Fruit fly (Drosophila melanogaster): Measurements from ENCODE around the gene gudu.

The gudu gene

DNA sequence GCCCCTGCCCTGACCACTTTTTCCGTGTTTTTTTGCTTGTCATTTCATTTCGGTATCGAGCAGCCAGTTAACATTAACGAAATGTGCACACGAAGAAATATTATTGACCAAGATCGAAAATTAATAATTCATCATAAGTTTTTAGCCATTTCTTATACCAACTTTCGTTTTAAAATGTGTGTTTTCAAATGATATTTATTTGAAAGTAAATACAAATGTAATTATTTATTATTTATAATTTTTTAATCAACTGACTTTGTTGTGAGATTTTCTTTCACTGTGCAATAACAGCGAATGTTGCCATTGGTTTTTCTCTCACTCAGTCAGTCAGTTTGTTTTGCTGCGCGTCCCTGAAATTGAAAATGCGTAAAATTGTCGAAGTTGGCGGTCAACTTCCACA, 7.5 kb downstream of the gudu start (continued):
- peak; percentile 13 for TF ChIP-seq CG31627 (GFP tag; optimal IDR thresholded peaks at IDR 0.05)
- TF ChIP-seq Sox102F (GFP tag; optimal IDR thresholded peaks at IDR 0.05): peak; percentile 20
- peak; percentile 6 for TF ChIP-seq Ets96B (tag; optimal IDR thresholded peaks at IDR 0.05)
- TF ChIP-seq fd85E (GFP tag; optimal IDR thresholded peaks at IDR 0.05): no peak
- TF ChIP-seq Eip78C (GFP tag): peak; percentile 84
- TF ChIP-seq Eip93F (GFP tag; optimal IDR thresholded peaks at IDR 0.05): no peak
- TF ChIP-seq CG3032 (tag; optimal IDR thresholded peaks at IDR 0.05): peak; percentile 36
- no peak for TF ChIP-seq dac (GFP tag; optimal IDR thresholded peaks at IDR 0.05)
- TF ChIP-seq CG34406 (GFP tag; optimal IDR thresholded peaks at IDR 0.05): peak; percentile 54
- peak; percentile 22; the same call in 1 of the 3 replicates for TF ChIP-seq eg (GFP tag; IDR thresholded peaks at IDR 0.05)
- no peak for TF ChIP-seq Sox14 (GFP tag; optimal IDR thresholded peaks at IDR 0.05)
- no peak for TF ChIP-seq CG11902 (GFP tag; optimal IDR thresholded peaks at IDR 0.05)
- TF ChIP-seq fd59A (GFP tag; optimal IDR thresholded peaks at IDR 0.05): no peak
- TF ChIP-seq CG10631 (GFP tag; optimal IDR thresholded peaks at IDR 0.05): no peak
- peak; percentile 38 for TF ChIP-seq esn (GFP tag; optimal IDR thresholded peaks at IDR 0.05)
- TF ChIP-seq CG8632 (GFP tag; optimal IDR thresholded peaks at IDR 0.05): peak; percentile 53
- no peak for TF ChIP-seq CG6163 (GFP tag; IDR thresholded peaks at IDR 0.05)
- no peak for TF ChIP-seq CG11294 (GFP tag; IDR thresholded peaks at IDR 0.05)
- TF ChIP-seq CG6276 (GFP tag; optimal IDR thresholded peaks at IDR 0.05): no peak
- TF ChIP-seq Met (GFP tag; optimal IDR thresholded peaks at IDR 0.05): peak; percentile 20
- TF ChIP-seq pdm3 (GFP tag; optimal IDR thresholded peaks at IDR 0.05): peak; percentile 21
- peak; percentile 42 for TF ChIP-seq Hr4 (GFP tag; optimal IDR thresholded peaks at IDR 0.05)
- peak; percentile 54; the same call in 2 of the 3 replicates for TF ChIP-seq CG8119 (GFP tag; IDR thresholded peaks at IDR 0.05)
- no peak for TF ChIP-seq fkh (GFP tag; optimal IDR thresholded peaks at IDR 0.05)
- no peak for TF ChIP-seq CG16779 (tag; optimal IDR thresholded peaks at IDR 0.05)
- no peak for TF ChIP-seq Lpt (GFP tag; optimal IDR thresholded peaks at IDR 0.05)
- peak; percentile 6 for TF ChIP-seq topi (GFP tag; optimal IDR thresholded peaks at IDR 0.05)
- TF ChIP-seq CG4318 (GFP tag; optimal IDR thresholded peaks at IDR 0.05): no peak
- no peak for TF ChIP-seq salr (GFP tag; optimal IDR thresholded peaks at IDR 0.05)
- peak; percentile 45 for TF ChIP-seq acj6 (GFP tag; optimal IDR thresholded peaks at IDR 0.05)
- no peak for TF ChIP-seq Eip75B (GFP tag; optimal IDR thresholded peaks at IDR 0.05)
- peak; percentile 26 for TF ChIP-seq cyc (GFP tag; optimal IDR thresholded peaks at IDR 0.05)

DNA sequence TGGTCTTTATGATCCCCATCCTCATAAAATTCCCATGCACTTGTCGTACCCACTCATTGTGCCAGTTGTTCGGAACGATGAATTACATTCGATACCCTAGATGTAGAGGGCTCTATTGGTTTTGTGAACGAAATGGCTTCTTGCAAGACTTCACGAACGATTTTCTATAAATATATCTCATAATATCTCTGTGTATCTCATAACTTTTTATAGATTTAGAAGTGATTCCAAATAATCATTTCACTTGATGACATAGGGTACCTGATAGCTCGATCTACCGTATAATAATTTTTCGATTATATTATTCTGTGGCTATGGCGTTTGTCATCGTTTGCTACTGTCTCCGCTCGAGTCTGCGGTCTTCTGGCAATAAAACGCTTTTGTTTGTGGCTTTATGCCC, 8.7 kb downstream of the gudu start:
- TF ChIP-seq Sox14 (GFP tag; optimal IDR thresholded peaks at IDR 0.05) (peak; percentile 74), CG16779 (tag; optimal IDR thresholded peaks at IDR 0.05) (peak; percentile 44), Met (GFP tag; optimal IDR thresholded peaks at IDR 0.05) (peak; percentile 72), Eip78C (GFP tag) (peak; percentile 87), CG6163 (GFP tag; IDR thresholded peaks at IDR 0.05) (no peak; the same call in 2 of the 3 replicates), vri (GFP tag; optimal IDR thresholded peaks at IDR 0.05) (peak; percentile 47), CG8632 (GFP tag; optimal IDR thresholded peaks at IDR 0.05) (peak; percentile 53), lz (GFP tag; optimal IDR thresholded peaks at IDR 0.05) (peak; percentile 72), CG8119 (GFP tag; IDR thresholded peaks at IDR 0.05) (peak; percentile 58; the same call in 2 of the 3 replicates), CG6854 (GFP tag; optimal IDR thresholded peaks at IDR 0.05) (peak; percentile 9), CG31627 (GFP tag; optimal IDR thresholded peaks at IDR 0.05) (peak; percentile 72), CG34406 (GFP tag; optimal IDR thresholded peaks at IDR 0.05) (peak; percentile 62), fkh (GFP tag; optimal IDR thresholded peaks at IDR 0.05) (no peak), topi (GFP tag; optimal IDR thresholded peaks at IDR 0.05) (peak; percentile 66), CG7368 (GFP tag; optimal IDR thresholded peaks at IDR 0.05) (peak; percentile 71), acj6 (GFP tag; optimal IDR thresholded peaks at IDR 0.05) (peak; percentile 70), Lpt (GFP tag; optimal IDR thresholded peaks at IDR 0.05) (peak; percentile 20), svp (GFP tag) (peak; percentile 88), fd85E (GFP tag; optimal IDR thresholded peaks at IDR 0.05) (peak; percentile 32), CG10631 (GFP tag; optimal IDR thresholded peaks at IDR 0.05) (peak; percentile 65), CG11902 (GFP tag; optimal IDR thresholded peaks at IDR 0.05) (peak; percentile 53), CG9139 (GFP tag; optimal IDR thresholded peaks at IDR 0.05) (peak; percentile 54), Eip93F (GFP tag; optimal IDR thresholded peaks at IDR 0.05) (no peak), pdm3 (GFP tag; optimal IDR thresholded peaks at IDR 0.05) (peak; percentile 79), CG8319 (GFP tag; optimal IDR thresholded peaks at IDR 0.05) (peak; percentile 78), dac (GFP tag; optimal IDR thresholded peaks at IDR 0.05) (no peak), cyc (GFP tag; optimal IDR thresholded peaks at IDR 0.05) (peak; percentile 62), achi (GFP tag; optimal IDR thresholded peaks at IDR 0.05) (peak; percentile 73), Smox (GFP tag; optimal IDR thresholded peaks at IDR 0.05) (peak; percentile 66), CG11294 (GFP tag; IDR thresholded peaks at IDR 0.05) (peak; percentile 74; the same call in 1 of the 2 replicates), CG1621 (tag; optimal IDR thresholded peaks at IDR 0.05) (peak; percentile 58), Hr4 (GFP tag; optimal IDR thresholded peaks at IDR 0.05) (peak; percentile 66), net (GFP tag; optimal IDR thresholded peaks at IDR 0.05) (peak; percentile 65), Gug (GFP tag; IDR thresholded peaks at IDR 0.05) (peak; percentile 74), esn (GFP tag; optimal IDR thresholded peaks at IDR 0.05) (peak; percentile 76), spab (GFP tag; optimal IDR thresholded peaks at IDR 0.05) (peak; percentile 74), dsx (GFP tag; optimal IDR thresholded peaks at IDR 0.05; ENCODE audit: poor library complexity, severe bottlenecking) (peak; percentile 61), CG6276 (GFP tag; optimal IDR thresholded peaks at IDR 0.05) (peak; percentile 52), Eip75B (GFP tag; optimal IDR thresholded peaks at IDR 0.05) (peak; percentile 83)

Measured in whole organism, prepupa.